Worm (Caenorhabditis elegans): Measurements from ENCODE around the gene kvs-3.

kvs-3 gene

DNA sequence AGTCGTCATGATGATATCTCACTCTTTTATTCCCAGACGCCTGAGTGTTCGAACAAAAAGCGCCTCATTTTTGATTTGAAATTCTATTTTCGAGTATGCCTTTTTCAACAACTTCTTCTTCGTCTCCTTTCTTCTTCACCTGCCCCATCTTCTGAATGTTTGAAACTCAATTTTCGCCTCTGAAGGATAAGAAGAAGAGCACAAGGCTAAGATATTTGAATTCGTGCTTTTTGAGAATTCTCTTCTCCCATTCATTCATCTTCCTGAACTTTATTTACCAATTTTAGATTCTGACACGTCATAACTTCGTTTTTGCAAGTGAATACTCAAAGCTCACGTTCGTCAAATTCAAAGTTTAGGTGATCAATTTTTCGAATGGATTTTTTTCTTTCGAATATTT lies 1.1 kb upstream of the kvs-3 start:
- TF ChIP-seq unc-62 (GFP tag; optimal IDR thresholded peaks at IDR 0.05) = no peak

DNA sequence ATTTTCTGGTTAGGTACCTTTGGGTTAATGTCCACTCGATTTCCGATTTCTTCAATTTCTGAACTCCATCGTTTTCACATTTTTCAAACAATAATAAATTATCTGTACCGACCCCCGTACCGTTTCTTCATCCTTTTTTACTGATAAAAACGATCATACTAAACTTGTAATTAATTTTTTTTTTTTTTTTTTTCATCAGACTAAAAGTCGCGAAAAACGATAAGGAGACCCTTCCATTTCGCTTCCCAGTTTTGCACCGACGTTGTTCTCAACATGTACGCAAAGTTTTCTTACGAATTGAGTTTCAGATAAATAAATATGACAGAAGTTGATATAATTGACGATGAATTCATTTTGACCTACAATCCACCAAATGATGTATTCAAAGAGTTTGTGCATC lies 3.1 kb downstream of the kvs-3 start, which contains the start of gene F44A2.7:
Gene F44A2.7, plus strand, starts transcription at position 301 of the 400 bp plus-strand sequence.
- no peak for TF ChIP-seq unc-62 (GFP tag; optimal IDR thresholded peaks at IDR 0.05)

DNA sequence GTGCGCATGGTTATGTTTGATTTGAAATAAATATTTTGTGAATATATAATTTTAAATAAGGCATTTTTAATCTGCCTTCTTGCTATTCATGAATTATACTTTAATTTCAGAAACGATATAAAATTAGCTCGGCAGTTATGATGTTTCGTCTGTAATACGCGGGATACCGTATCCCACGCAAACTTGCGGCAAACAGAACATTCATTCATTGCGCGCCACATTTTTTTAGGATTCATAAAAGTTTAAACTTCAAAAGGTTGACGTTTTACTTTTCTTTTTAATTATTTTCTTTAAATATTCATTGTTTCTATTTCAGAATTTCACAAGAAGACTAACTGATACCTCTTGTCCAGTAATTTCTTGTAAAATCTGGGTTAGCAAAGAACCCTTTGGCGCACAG lies 4.8 kb downstream of the kvs-3 start, which contains the start of gene tag-153:
Gene tag-153, plus strand, starts transcription at position 200 of the 400 bp plus-strand sequence.
- TF ChIP-seq unc-62 (GFP tag; optimal IDR thresholded peaks at IDR 0.05) = no peak

DNA sequence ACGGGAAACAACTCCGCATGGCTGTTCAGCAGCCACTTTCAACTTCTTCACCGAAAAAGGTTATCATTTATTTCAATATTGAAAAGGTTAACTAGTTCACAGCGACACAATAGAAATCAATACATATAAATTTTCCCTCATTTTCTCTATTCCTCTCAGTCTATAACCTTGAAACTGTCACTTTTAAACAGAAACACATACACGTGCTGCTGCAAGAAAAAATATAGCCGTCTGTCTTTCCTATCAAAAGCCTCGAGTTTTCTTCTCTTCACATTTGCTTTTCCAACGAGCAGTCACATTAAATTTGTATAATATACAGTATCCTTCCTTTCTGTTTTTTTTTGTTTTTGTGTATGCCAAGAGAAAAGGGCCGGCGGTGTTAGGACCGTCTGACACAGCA lies 6.1 kb downstream of the kvs-3 start:
- TF ChIP-seq unc-62 (GFP tag; optimal IDR thresholded peaks at IDR 0.05) = no peak

DNA sequence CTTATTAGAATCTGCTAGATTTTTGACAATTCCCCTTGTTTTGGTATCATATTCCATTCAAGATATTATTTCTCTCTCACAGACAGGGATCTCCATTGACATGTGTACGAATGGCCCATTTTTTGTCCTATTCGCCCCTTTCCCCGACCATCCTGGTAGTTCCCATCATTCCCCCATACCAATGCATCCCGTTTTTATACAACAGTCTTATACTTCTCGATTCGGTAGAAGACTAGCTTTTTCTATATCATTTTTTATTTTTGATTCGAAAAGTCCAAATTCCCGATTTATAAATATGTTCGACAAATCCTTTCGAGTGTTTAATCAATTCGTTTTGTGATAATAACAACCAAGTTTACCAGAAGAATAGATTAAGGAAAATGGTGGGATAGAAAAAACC lies 8.8 kb downstream of the kvs-3 start:
- no peak for TF ChIP-seq unc-62 (GFP tag; optimal IDR thresholded peaks at IDR 0.05)

DNA sequence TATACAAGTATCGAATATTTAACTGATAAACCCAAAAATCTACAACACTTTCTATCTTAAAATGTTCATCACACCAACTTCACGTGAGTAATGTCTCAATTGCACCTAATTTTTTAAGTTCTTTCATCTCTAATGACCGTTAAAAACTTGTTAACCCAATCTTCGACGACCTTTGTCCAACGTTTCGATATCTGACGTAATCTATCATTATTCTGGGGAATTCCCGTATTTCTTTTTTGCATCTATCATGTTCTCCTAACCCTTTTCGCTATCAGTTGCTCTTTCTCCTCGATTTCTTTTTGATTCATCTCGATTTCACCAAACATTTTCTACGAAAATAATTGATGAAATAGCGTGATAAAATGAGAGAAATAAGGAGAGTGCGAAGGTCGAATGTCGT lies 9.6 kb downstream of the kvs-3 start:
- no peak for TF ChIP-seq unc-62 (GFP tag; optimal IDR thresholded peaks at IDR 0.05)

DNA sequence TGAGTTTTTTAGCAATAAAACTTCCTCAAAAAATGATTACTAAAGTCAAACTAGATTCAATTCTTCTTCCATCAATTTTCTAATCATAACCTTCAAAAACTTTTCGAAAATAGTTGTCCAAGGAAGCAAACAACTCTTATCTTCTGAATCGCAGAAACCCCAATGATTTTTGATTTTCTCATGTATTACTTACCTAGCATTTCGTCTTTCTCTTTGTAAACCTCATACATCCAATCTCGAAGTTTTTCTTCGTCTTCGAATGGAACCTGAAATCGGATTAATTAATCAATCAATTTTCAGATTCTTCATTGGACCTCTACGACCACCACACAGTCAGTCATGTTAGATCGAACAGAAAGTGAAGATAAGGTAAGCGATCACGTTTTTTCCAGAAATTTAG lies 10.6 kb downstream of the kvs-3 start, which contains the start of gene K07B1.4:
Gene K07B1.4, plus strand, starts transcription at position 301 of the 400 bp plus-strand sequence.
- no peak for TF ChIP-seq unc-62 (GFP tag; optimal IDR thresholded peaks at IDR 0.05)

DNA sequence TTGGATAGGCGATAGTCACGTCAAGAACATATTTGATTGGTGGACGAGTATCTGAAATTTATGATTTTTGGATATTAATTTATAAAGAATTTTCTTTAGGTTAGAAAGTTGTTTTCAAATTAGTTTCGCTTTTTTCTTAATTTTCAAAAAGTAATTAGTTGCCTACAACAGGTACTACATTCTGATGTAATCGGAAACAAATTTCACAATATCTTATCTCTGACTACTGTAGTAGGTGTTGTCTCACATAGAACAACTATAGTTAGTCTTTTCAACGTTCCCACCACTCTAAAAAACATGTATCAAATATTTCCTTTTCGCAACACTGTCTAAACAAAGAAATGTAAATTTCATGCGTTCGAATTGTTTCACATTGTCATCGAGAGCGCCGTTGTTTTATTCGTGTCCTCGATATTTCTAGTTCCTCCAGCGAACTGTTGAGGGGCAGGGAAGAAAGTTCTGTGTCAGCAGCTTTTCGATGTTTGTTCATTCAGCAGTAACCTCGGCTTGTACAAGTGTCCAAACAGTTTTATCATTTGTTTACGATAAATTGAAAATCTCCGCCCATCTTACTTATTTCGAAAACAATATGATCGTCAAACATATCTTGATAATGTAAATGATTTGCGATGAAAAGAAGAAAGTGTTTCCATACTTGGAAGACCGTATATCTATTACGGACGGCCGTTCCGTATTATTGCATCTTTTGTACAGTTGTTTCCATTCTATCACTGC lies 11.3 kb downstream of the kvs-3 start:
- TF ChIP-seq unc-62 (GFP tag; optimal IDR thresholded peaks at IDR 0.05) = no peak

DNA sequence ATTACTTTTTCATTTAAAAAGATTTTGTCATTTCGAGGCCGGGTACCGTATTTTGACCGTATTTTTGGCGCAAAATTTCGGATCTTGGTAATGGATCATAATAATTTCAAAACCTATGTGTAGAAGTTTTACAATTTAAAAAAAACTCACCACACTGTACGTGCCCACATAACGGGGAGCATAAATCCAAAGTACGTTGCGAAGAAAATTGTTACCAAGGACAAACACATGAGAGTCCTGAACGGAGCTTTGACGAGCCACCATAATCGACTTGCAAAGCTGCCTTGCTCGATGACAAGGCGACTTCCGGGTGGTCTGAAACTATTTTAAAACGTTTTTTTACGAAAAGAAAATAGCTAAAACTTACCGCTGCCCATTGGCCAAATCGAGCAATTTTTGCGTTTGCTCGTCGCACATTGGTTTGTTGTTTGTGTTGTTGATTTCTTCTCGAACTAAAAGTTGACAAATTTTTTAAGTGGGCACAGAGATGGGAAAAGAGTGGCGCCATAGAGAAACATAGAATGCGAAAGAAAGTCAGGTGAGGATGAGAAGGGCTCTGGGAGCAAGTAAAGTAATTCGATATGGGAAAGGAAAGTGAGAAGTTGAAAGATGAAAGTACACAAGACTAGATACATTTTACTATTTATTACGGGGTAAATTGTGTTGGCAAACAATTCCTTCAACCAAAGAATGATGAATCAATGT lies 14.7 kb downstream of the kvs-3 start:
- no peak for TF ChIP-seq unc-62 (GFP tag; optimal IDR thresholded peaks at IDR 0.05)

DNA sequence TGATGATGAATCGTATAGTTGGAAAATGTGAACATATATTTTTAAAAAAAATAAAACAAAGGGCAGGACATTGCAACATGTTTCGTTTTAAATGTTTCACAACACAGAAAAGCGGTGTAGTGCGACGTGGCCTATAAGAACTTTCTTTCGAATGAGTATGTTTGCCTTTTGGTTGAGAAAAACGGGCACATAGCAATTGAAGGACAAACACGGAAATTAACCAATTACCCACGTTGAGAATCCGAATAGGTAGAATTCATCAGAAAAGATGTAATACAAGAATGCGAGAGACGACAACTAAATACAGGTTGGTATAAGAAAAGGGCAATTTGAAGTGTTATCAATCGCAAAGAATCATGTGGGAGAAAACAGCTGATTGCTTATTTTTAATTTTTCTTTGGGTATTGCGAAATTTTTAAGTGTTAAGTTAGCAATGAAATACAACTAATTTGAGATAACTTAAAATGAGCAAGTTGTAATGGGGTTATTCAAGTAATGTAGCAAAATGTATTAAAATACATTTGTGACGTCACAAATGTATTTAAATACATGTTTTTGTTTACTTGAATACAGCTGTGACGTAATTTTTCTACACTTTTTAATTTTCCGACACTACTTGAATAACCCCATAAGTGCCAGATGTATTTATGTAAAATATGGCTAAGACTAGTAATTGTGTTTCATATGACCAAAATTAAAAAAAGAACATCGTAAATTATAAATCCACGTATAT lies 15.4 kb downstream of the kvs-3 start, which contains the start of gene acl-14:
Gene acl-14, minus strand, starts transcription at position 316 of the 733 bp plus-strand sequence.
- TF ChIP-seq unc-62 (GFP tag; optimal IDR thresholded peaks at IDR 0.05) = no peak

DNA sequence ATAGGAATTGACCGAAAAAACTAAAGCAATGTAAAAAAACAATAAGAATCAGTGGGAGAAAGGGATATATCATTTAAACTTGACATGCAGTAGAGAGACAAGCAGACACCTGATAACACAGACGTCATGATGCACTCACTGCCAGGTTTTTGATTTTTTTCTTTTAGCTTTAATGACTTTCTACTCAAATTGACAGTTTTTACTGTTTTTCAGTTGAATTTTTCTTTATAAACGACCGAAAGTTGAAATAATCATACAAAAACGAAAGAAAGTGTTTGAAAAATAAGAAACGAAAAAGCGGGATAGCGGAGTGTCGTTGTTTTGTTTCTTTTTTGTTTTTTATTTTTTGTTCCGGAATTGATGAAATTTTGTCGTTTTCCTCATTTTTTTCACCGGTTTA lies 16.1 kb downstream of the kvs-3 start, which contains the start of gene ucp-4:
Gene ucp-4, plus strand, starts transcription at position 83 of the 400 bp plus-strand sequence.
- TF ChIP-seq unc-62 (GFP tag; optimal IDR thresholded peaks at IDR 0.05) = no peak

DNA sequence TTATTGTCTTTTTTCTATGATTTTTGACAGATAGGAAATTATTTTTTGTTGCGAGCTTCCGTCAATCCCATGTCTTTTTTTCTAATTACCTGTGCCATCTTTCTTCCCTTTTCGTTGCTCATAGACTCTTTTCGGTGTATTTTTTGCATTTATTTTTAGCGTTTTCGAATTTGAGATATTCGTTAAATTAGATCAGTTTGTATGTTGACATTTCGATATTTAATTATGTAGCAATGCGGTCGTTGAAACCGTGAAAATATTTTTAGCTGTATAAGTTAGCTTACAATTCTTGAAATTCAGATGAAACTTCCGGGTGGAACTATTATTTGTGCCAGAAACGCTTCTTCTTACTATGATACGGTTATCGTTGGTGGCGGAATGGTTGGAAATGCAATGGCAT lies 18.4 kb downstream of the kvs-3 start, which contains the start of gene coq-6:
Gene coq-6, plus strand, starts transcription at position 301 of the 400 bp plus-strand sequence.
- no peak for TF ChIP-seq unc-62 (GFP tag; optimal IDR thresholded peaks at IDR 0.05)

DNA sequence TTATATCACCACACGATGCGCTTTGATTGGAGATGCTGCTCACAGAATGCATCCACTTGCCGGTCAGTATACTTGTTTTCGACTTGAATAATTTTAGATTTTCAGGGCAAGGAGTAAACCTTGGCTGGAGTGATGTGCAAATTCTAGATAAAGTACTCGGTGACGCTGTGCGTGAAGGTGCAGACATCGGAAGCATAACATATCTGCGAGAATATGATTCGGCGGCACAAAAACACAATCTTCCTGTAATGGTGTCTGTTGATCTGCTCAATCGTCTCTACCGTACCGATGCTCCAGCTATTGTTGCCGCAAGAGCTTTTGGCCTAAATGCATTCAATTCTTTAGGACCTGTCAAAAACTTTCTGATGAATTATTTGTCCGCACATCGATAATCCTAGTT lies 20.3 kb downstream of the kvs-3 start:
- TF ChIP-seq unc-62 (GFP tag; optimal IDR thresholded peaks at IDR 0.05) = no peak

DNA sequence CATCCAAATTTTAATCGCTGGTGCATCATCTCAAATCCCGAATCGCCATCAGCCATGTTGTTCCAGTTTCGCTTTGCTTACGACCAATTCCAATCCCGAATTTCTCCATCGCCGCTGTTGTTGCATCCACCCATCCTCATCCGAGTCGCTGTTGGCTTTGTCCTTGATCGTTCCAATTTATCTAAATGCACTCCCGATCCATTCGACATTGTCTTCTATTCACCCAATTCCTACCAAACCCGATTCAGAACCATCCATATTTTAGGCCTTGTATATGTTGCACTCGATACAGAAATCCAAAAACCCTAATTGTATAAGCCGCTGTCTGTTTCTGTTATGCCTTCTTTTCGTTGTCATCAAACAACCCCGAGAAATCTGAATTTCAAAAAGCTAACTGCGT lies 22.2 kb downstream of the kvs-3 start:
- TF ChIP-seq unc-62 (GFP tag; optimal IDR thresholded peaks at IDR 0.05) = no peak

DNA sequence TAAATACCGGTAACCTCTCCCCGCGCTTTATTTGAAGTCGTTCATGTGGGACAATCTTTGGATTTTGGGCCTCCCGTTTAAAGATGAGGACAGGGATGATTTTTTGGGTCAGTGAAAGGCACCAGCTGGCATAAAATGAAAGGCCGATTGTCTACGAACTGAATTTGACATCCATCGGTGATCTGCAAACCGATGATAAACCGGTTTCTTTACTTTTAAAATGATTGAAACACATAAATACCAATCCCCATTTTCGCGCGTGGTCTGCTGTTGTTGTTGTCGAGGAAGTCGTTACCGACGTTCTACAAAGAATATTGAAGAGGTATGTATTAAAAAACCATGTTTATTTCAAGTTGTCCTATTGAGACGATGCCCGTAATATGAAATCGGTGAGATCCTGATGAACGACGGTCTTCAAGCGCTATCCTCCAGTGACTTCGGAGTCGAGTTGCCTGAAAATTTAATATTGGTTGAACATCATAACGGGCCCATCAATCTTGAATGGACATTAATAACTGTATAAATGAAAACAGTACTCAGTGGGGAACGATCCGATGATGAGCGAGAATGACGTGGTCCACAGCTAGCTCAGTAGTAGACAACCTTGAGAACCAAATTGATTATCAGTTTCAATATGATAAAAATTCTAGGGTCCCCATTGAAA lies 25.0 kb downstream of the kvs-3 start:
- TF ChIP-seq unc-62 (GFP tag; optimal IDR thresholded peaks at IDR 0.05) = no peak

Measured in whole organism, dauer.